Fruit fly (Drosophila melanogaster): ENCODE results near the gene lin-28.
A peak's percentile ranks its signal among the peaks of the same experiment; 100 is the strongest.

lin-28 gene

DNA sequence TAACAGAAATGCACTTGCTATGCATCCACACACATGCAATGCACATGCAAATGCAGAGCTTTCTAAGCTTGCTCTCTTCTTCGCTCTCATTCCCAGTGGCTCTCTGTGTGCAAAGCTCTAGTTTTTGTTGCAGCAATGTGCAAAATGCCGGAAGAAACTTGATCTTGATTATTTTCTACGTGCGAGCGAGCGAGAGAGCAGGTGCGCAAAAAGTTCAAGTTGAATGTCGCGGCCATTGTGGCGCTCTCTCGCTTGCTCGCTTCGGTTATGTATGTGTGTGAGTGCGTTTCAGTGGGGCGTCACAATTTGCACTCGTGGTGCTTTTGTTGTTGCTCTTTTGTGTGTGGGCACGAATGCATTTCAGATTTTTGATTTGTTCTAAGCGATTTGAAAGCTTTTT is 43.9 kb upstream of the lin-28 start:
- TF ChIP-seq Jra (GFP tag; optimal IDR thresholded peaks at IDR 0.05) (no peak), N (GFP tag; optimal IDR thresholded peaks at IDR 0.05) (no peak), Hr78 (GFP tag; optimal IDR thresholded peaks at IDR 0.05) (no peak), rgr (GFP tag; optimal IDR thresholded peaks at IDR 0.05) (no peak), Dif (GFP tag; optimal IDR thresholded peaks at IDR 0.05; ENCODE audit: partially characterized antibody) (peak; percentile 34), woc (GFP tag; optimal IDR thresholded peaks at IDR 0.05) (no peak), tai (GFP tag; optimal IDR thresholded peaks at IDR 0.05) (no peak)

DNA sequence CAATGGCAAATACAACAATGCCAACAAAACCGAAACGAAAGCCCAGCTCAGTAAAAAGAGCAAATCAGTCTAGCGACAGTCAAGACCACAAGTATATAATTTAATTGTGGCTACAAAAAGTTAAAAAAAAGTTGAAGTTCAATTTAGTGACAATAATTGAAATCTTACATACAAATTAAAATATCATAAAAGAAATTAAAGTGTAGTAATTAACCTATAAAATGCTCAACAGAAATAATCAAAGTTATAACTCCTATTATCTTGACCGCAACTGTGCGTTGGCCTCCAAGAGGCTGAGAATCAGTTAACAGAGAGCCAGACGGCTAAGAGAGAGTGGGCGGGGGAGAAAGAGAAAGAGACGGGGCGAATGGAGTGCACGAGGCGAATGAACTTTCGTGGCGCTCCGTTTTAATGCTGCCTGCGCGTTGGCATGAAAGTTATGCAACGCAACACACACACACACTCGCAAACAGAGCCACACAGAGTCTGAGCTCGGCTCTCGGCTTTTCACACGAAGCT is 42.7 kb upstream of the lin-28 start:
- TF ChIP-seq sv (GFP tag; optimal IDR thresholded peaks at IDR 0.05), result peak; percentile 33
- TF ChIP-seq N (GFP tag; optimal IDR thresholded peaks at IDR 0.05), result no peak
- peak; percentile 21 for TF ChIP-seq GATAd (GFP tag; optimal IDR thresholded peaks at IDR 0.05)
- TF ChIP-seq Jra (GFP tag; optimal IDR thresholded peaks at IDR 0.05), result peak; percentile 68
- TF ChIP-seq pan (optimal IDR thresholded peaks at IDR 0.05), result no peak
- peak; percentile 91 for TF ChIP-seq psq (GFP tag; optimal IDR thresholded peaks at IDR 0.05)
- TF ChIP-seq CG9705 (GFP tag; optimal IDR thresholded peaks at IDR 0.05), result peak; percentile 82
- peak; percentile 90 for TF ChIP-seq br (GFP tag; optimal IDR thresholded peaks at IDR 0.05)
- TF ChIP-seq usp (GFP tag; optimal IDR thresholded peaks at IDR 0.05), result no peak
- peak; percentile 82 for TF ChIP-seq dmrt93B (GFP tag; optimal IDR thresholded peaks at IDR 0.05)
- peak; percentile 93 for TF ChIP-seq fru (GFP tag; optimal IDR thresholded peaks at IDR 0.05)
- peak; percentile 77 for TF ChIP-seq CG32264 (GFP tag; optimal IDR thresholded peaks at IDR 0.05)
- TF ChIP-seq Vsx2 (GFP tag; optimal IDR thresholded peaks at IDR 0.05; ENCODE audit: partially characterized antibody), result no peak
- TF ChIP-seq Hr83 (GFP tag; optimal IDR thresholded peaks at IDR 0.05; ENCODE audit: poor library complexity, severe bottlenecking), result no peak
- peak; percentile 94 for TF ChIP-seq HLH106 (tag; optimal IDR thresholded peaks at IDR 0.05)
- peak in 1 of 2 experiments; percentile 88 for TF ChIP-seq foxo (GFP tag; optimal IDR thresholded peaks at IDR 0.05)
- no peak for TF ChIP-seq Mio (GFP tag; optimal IDR thresholded peaks at IDR 0.05)
- TF ChIP-seq Abd-B (GFP tag; optimal IDR thresholded peaks at IDR 0.05), result no peak
- peak; percentile 91 for TF ChIP-seq h (GFP tag; optimal IDR thresholded peaks at IDR 0.05)
- peak in 1 of 2 experiments; percentile 27 for TF ChIP-seq dl (GFP tag; optimal IDR thresholded peaks at IDR 0.05; ENCODE audit: insufficient read depth in 1 of 2, partially characterized antibody in 2 of 2)
- peak; percentile 90 for TF ChIP-seq brk (GFP tag; optimal IDR thresholded peaks at IDR 0.05)
- TF ChIP-seq OdsH (GFP tag; optimal IDR thresholded peaks at IDR 0.05), result peak; percentile 91
- TF ChIP-seq woc (GFP tag; optimal IDR thresholded peaks at IDR 0.05), result peak; percentile 84
- TF ChIP-seq ey (GFP tag; optimal IDR thresholded peaks at IDR 0.05), result peak; percentile 88
- peak; percentile 67 for TF ChIP-seq tai (GFP tag; optimal IDR thresholded peaks at IDR 0.05)
- TF ChIP-seq Rel (GFP tag; optimal IDR thresholded peaks at IDR 0.05), result peak; percentile 84
- TF ChIP-seq Rel (tag; optimal IDR thresholded peaks at IDR 0.05), result peak; percentile 71
- TF ChIP-seq dsf (GFP tag; optimal IDR thresholded peaks at IDR 0.05; ENCODE audit: borderline replicate concordance), result peak; percentile 18
- TF ChIP-seq Dif (GFP tag; optimal IDR thresholded peaks at IDR 0.05; ENCODE audit: partially characterized antibody), result no peak
- TF ChIP-seq Hr78 (GFP tag; optimal IDR thresholded peaks at IDR 0.05), result no peak
- TF ChIP-seq jim (GFP tag; optimal IDR thresholded peaks at IDR 0.05), result no peak
- peak; percentile 85 for TF ChIP-seq rgr (GFP tag; optimal IDR thresholded peaks at IDR 0.05)
- no peak for TF ChIP-seq Dfd (GFP tag; optimal IDR thresholded peaks at IDR 0.05)
- no peak for TF ChIP-seq lola (GFP tag; optimal IDR thresholded peaks at IDR 0.05)
- peak; percentile 96 for TF ChIP-seq Sp1 (GFP tag; optimal IDR thresholded peaks at IDR 0.05)
- peak; percentile 80 for TF ChIP-seq sage (GFP tag; optimal IDR thresholded peaks at IDR 0.05)
- peak; percentile 60 for TF ChIP-seq CrebA (GFP tag; optimal IDR thresholded peaks at IDR 0.05; ENCODE audit: borderline replicate concordance)
- peak; percentile 84 for TF ChIP-seq Hnf4 (GFP tag; optimal IDR thresholded peaks at IDR 0.05)
- TF ChIP-seq Myc (optimal IDR thresholded peaks at IDR 0.05), result no peak

DNA sequence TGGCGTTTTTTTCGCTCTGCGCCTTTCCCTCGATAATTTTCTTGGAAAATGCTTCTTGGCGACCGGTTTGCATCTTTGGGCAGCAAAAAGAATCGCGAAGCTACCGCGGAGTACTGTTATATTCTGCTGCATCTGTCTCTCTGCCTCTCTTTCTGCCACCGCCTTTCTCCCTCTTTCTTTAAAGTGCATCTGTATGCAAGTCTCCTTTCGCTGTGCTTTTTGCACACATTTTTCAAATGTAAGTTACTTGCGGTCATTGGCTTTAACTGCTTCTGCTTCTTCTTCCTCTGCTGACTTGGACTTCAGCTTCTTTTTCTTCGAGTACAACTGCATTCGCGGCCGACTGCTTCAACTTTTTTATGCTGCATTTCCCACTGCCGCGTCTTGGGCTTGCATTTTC is 38.7 kb upstream of the lin-28 start:
- TF ChIP-seq Myc (optimal IDR thresholded peaks at IDR 0.05) (no peak), psq (GFP tag; optimal IDR thresholded peaks at IDR 0.05) (peak; percentile 20)
